Worm (Caenorhabditis elegans) whole organism, L2 larva: Measurements from ENCODE around the gene tdo-2.

ENCODE experiments used
- F13H6.1 ChIP-seq: sonication (generic microtip); optimal IDR thresholded peaks from 2 replicates; lab custom pipeline; 2016; ENCODE audit warnings: missing genetic modification characterization, missing compliant biosample characterization
- ZK546.5 ChIP-seq: sonication (generic microtip); optimal IDR thresholded peaks from 2 replicates; lab custom pipeline; 2017; ENCODE audit warnings: missing biosample characterization, missing genetic modification characterization
- alr-1 ChIP-seq: fragments of 150-350 bp; optimal IDR thresholded peaks from 2 replicates; lab custom pipeline; 2014; ENCODE audit warnings: missing biosample characterization, missing genetic modification characterization
- egl-27 ChIP-seq: sonication (generic microtip); optimal IDR thresholded peaks from 3 replicates; lab custom pipeline; 2017; ENCODE audit warnings: missing biosample characterization, missing genetic modification reagents, missing genetic modification characterization
- elt-3 ChIP-seq: sonication (generic microtip); optimal IDR thresholded peaks from 2 replicates; lab custom pipeline; 2017; ENCODE audit warnings: missing biosample characterization, missing genetic modification characterization
- lin-13 ChIP-seq: fragments of 150-350 bp; optimal IDR thresholded peaks from 2 replicates; lab custom pipeline; 2014; ENCODE audit warnings: missing biosample characterization, missing genetic modification reagents, missing genetic modification characterization
- mdl-1 ChIP-seq, 2 experiments: fragments of 150-350 bp in 1 of 2; sonication (generic microtip) in 1 of 2; optimal IDR thresholded peaks; 2 replicates each; lab custom pipeline; 2017; ENCODE audit warnings: missing biosample characterization in 2 of 2, missing genetic modification characterization in 2 of 2
- nhr-11 ChIP-seq: fragments of 150-350 bp; optimal IDR thresholded peaks from 2 replicates; lab custom pipeline; 2014; ENCODE audit warnings: missing biosample characterization, missing genetic modification characterization
- nhr-12 ChIP-seq: fragments of 150-350 bp; optimal IDR thresholded peaks from 2 replicates; lab custom pipeline; 2014; ENCODE audit warnings: missing biosample characterization, missing genetic modification characterization
- sma-3 ChIP-seq: sonication (generic microtip); optimal IDR thresholded peaks from 2 replicates; lab custom pipeline; 2016; ENCODE audit warnings: missing genetic modification reagents, missing genetic modification characterization, missing compliant biosample characterization
- unc-62 ChIP-seq: fragments of 150-350 bp; optimal IDR thresholded peaks from 2 replicates; lab custom pipeline; 2014; ENCODE audit warnings: missing biosample characterization, missing genetic modification reagents, missing genetic modification characterization
- zag-1 ChIP-seq: fragments of 150-350 bp; optimal IDR thresholded peaks from 2 replicates; lab custom pipeline; 2014; ENCODE audit warnings: missing biosample characterization, missing genetic modification characterization
- ztf-11 ChIP-seq: sonication (generic microtip); optimal IDR thresholded peaks from 2 replicates; lab custom pipeline; 2017; ENCODE audit warnings: missing biosample characterization, missing genetic modification characterization

ce11 chrIII:5919799-5920387, at the start of gene tdo-2, which contains the start of gene C28H8.2:
- TF ChIP-seq ztf-11 (tag; lab: Kevin White, UChicago) (no peak), sma-3 (GFP tag; lab: Kevin White, UChicago) (peak; percentile 92), nhr-12 (tag; lab: Kevin White, UChicago) (no peak), nhr-11 (tag; lab: Kevin White, UChicago) (no peak), mdl-1 (tag; optimal IDR thresholded peaks at IDR 0.05; lab: Kevin White, UChicago) (peak in 1 of 2 experiments; percentile 75), elt-3 (tag; lab: Kevin White, UChicago) (no peak), unc-62 (GFP tag; lab: Kevin White, UChicago) (no peak), F13H6.1 (tag; lab: Kevin White, UChicago) (peak; percentile 14), egl-27 (tag; lab: Kevin White, UChicago) (peak; percentile 69), zag-1 (tag; lab: Kevin White, UChicago) (no peak), ZK546.5 (no peak), alr-1 (tag; lab: Kevin White, UChicago) (peak; percentile 16), lin-13 (GFP tag; lab: Kevin White, UChicago) (no peak)
